Fruit fly (Drosophila melanogaster): ENCODE data around the gene Sf3a2.
A peak's percentile ranks its signal among the peaks of the same experiment; 100 is the strongest.

The Sf3a2 gene

DNA sequence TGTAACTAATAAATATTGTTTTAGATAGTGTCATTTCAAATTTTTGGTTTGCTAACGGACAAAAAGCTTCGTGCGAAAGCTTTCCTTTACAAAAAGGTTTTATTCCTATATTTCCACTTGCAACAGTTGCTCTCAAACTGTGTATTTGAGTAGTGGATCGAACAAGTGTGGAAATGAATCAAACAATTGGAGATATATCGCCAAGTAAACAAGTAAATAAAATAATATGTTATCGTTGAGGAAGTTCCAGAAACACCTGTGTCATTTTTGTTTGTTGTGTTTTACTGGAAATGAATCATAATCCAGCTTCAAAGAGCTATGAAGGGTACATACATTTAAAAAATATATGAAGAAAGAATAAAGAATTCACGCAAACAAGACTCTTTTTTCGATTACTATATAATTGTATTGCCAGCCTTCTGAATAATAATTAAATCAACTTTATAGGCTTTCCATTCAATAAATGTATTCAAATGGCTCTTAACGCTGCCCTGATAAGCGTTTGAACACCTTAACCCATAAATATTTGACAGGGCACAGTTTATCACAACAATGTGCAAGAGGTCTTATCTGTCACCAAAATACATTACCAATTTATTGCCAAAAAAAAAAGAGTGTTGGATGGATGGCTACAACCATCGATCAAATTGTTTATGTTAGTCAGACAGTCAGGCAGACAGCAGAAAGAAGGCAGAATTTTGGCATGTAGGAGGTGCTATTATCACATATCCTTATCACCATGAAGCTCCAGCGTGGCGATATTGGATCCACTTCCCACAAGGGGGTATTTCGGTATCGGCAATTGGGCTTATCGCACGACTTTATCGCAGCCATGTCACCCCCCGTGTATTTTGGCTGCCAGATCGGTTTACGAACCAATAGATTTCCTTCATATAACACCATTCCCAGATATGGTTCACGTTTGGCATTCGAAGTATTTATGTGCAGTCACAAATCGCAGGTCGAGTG, 22.0 kb upstream of the Sf3a2 start:
- peak; percentile 67 for TF ChIP-seq kay (GFP tag; ENCODE audit: borderline replicate concordance)
- TF ChIP-seq pad (GFP tag; optimal IDR thresholded peaks at IDR 0.05) = no peak

DNA sequence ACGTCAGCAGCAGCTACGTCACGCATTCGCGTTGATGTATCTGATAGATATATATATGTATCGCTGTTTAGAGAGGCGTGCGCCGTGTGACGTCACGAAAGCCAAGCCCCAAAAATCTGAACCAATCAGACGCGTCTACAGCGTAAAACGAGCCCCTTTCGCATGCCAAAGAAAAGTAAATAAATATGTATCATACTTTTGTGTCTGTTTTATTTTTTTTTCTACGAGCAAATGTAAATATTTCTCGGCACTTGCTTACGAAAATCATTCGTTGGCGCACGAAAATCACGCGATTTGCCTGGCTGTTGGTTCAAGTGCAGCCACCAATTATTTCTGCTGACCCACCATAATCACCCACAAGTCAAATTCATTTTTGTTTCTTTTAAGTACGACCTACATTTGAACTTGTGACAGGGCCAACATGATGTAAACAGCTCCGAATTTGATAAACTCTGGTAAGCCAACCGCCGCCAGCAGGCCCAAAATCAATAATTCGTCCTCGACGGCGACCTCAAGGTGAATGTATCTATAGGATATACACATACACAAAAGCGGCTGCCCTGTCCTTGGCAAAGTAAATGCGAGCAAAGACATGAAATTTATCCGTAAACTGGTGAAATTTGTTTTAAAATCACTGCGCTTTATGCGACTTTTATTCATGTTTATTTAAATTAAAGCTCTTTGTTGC, 20.9 kb upstream of the Sf3a2 start:
- TF ChIP-seq CG7101 (tag; optimal IDR thresholded peaks at IDR 0.05) = no peak
- TF ChIP-seq CG33017 (tag; optimal IDR thresholded peaks at IDR 0.05) = no peak
- TF ChIP-seq pad (GFP tag; optimal IDR thresholded peaks at IDR 0.05) = no peak
- TF ChIP-seq tj (GFP tag; optimal IDR thresholded peaks at IDR 0.05) = peak; percentile 80
- peak; percentile 1 for TF ChIP-seq Crg-1 (GFP tag; optimal IDR thresholded peaks at IDR 0.05)
- TF ChIP-seq CG11617 (GFP tag; optimal IDR thresholded peaks at IDR 0.05) = no peak
- peak; percentile 80 for TF ChIP-seq bab1 (GFP tag; optimal IDR thresholded peaks at IDR 0.05)
- TF ChIP-seq CG5204 (GFP tag; optimal IDR thresholded peaks at IDR 0.05) = no peak
- no peak for TF ChIP-seq Mnt (GFP tag; optimal IDR thresholded peaks at IDR 0.05)
- TF ChIP-seq Clk (GFP tag; optimal IDR thresholded peaks at IDR 0.05) = no peak
- no peak for TF ChIP-seq kay (GFP tag; ENCODE audit: borderline replicate concordance)
- TF ChIP-seq cnc (optimal IDR thresholded peaks at IDR 0.05) = no peak
- no peak for TF ChIP-seq toe (GFP tag; optimal IDR thresholded peaks at IDR 0.05)
- no peak for TF ChIP-seq CG12768 (GFP tag; optimal IDR thresholded peaks at IDR 0.05)
- no peak for TF ChIP-seq CG14711 (tag; optimal IDR thresholded peaks at IDR 0.05)
- no peak for TF ChIP-seq ovo (GFP tag; optimal IDR thresholded peaks at IDR 0.05)
- TF ChIP-seq cic (GFP tag; optimal IDR thresholded peaks at IDR 0.05) = no peak
- no peak for TF ChIP-seq Hr96 (GFP tag; optimal IDR thresholded peaks at IDR 0.05)
- no peak for TF ChIP-seq CG7045 (GFP tag; optimal IDR thresholded peaks at IDR 0.05)
- no peak for TF ChIP-seq CG1620 (GFP tag; optimal IDR thresholded peaks at IDR 0.05)

DNA sequence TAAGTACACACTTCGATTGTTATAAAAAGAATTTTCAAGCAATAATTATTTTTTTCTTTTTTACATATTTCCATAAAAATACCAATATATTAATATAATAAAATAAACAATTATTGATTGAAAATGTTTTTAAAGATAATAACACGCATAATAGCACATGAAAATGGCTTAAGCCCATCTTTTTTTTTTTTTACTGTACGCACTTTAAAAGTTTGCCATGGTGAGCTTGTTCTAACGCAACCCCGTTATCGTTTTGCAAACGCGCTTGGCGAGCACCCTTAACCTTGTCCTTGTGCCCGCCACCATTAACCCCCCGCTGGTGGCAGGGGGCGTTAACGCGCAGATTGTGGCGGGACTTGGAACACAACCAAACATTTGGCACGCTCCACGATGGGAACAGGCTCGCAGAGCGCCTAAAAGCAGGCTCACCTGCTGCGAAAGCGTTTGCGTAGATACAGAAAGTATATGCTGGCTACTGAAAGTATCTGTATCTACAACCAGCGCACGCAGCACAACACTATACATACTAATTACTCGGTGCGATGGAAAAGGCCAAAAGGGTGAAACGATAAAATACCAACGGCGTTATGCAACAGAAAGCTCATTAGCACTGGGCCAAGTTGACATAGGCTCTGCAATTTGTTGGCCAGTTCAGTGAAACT, 20.2 kb upstream of the Sf3a2 start:
- TF ChIP-seq CG11617 (GFP tag; optimal IDR thresholded peaks at IDR 0.05) (no peak), cnc (optimal IDR thresholded peaks at IDR 0.05) (no peak), CG33017 (tag; optimal IDR thresholded peaks at IDR 0.05) (no peak), CG14711 (tag; optimal IDR thresholded peaks at IDR 0.05) (no peak), Hr96 (GFP tag; optimal IDR thresholded peaks at IDR 0.05) (no peak), kay (GFP tag; ENCODE audit: borderline replicate concordance) (peak; percentile 82), CG7101 (tag; optimal IDR thresholded peaks at IDR 0.05) (no peak)

- TF ChIP-seq Clk (GFP tag; optimal IDR thresholded peaks at IDR 0.05) = no peak
Measured at dm6 chr3L:12833354-12833753, 19.5 kb upstream of the Sf3a2 start.

- TF ChIP-seq bab1 (GFP tag; optimal IDR thresholded peaks at IDR 0.05) (no peak), toe (GFP tag; optimal IDR thresholded peaks at IDR 0.05) (no peak), CG7101 (tag; optimal IDR thresholded peaks at IDR 0.05) (no peak), kay (GFP tag; ENCODE audit: borderline replicate concordance) (no peak), CG5204 (GFP tag; optimal IDR thresholded peaks at IDR 0.05) (no peak), CG1620 (GFP tag; optimal IDR thresholded peaks at IDR 0.05) (no peak), Clk (GFP tag; optimal IDR thresholded peaks at IDR 0.05) (no peak), Mnt (GFP tag; optimal IDR thresholded peaks at IDR 0.05) (no peak), CG12768 (GFP tag; optimal IDR thresholded peaks at IDR 0.05) (no peak), Crg-1 (GFP tag; optimal IDR thresholded peaks at IDR 0.05) (no peak)
Measured at dm6 chr3L:12832355-12832881, 18.6 kb upstream of the Sf3a2 start.

DNA sequence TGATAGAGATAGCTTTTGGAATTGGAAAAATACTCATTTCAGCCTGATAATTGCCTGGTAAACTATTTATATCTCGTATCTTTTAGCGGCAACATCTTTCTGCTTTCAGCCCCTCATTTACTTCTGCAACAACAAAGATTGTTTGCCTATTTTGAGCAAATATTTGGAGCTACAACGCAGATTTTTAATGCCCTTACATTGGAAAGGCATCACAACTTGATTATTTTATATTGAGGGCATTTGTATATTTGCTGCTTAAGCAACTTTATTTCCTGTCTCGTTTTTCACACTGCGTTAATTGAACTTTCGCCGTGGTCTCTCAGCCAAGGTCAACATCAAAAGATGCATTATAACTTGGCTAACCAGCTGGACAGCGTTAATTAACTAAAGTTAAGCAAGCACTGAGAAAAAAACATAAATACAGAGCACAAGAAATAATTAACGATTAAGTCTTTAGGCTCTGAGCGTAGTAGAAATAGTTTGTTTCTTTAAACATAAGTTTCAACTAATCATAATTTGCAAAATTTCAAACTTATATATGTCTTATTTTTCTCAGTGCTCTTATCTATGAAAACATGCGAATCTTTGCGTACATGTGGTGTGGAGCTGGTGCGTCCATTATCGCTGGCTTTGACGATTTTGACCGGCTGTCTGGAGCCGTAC, 17.6 kb upstream of the Sf3a2 start:
- TF ChIP-seq Mnt (GFP tag; optimal IDR thresholded peaks at IDR 0.05) (no peak), Hr96 (GFP tag; optimal IDR thresholded peaks at IDR 0.05) (no peak), Clk (GFP tag; optimal IDR thresholded peaks at IDR 0.05) (no peak), CG14711 (tag; optimal IDR thresholded peaks at IDR 0.05) (no peak), Crg-1 (GFP tag; optimal IDR thresholded peaks at IDR 0.05) (no peak), CG12768 (GFP tag; optimal IDR thresholded peaks at IDR 0.05) (no peak), CG33017 (tag; optimal IDR thresholded peaks at IDR 0.05) (no peak), ovo (GFP tag; optimal IDR thresholded peaks at IDR 0.05) (no peak), cic (GFP tag; optimal IDR thresholded peaks at IDR 0.05) (no peak)

Data from whole organism, adult.